Worm (Caenorhabditis elegans) whole organism, L4 larva: Measurements from ENCODE around the gene srab-10.

Experiments used
- Y48G9A.11 ChIP-seq: fragments of 200-800 bp; sonication (Bioruptor generic); IDR thresholded peaks from 2 replicates; pipeline ENCODE4 v1.3.6; 2022; ENCODE audit warnings: missing genetic modification reagents, missing genetic modification characterization, missing compliant biosample characterization
- Y75B8A.6 ChIP-seq: fragments of 200-800 bp; sonication (Bioruptor generic); IDR thresholded peaks from 2 replicates; pipeline ENCODE4 v1.3.6; 2022; ENCODE audit warnings: missing genetic modification reagents, missing genetic modification characterization, missing compliant biosample characterization
- aha-1 ChIP-seq: fragments of 150-350 bp; peaks from one replicate; lab custom pipeline; 2014; ENCODE audit warnings: missing biosample characterization, missing genetic modification characterization
- cey-2 ChIP-seq: sonication (generic microtip); optimal IDR thresholded peaks from 3 replicates; lab custom pipeline; 2017; ENCODE audit warnings: missing genetic modification characterization, mild to moderate bottlenecking, missing compliant biosample characterization, antibody characterized with exemption, borderline replicate concordance; ENCODE audit not compliant: insufficient read depth
- daf-16 ChIP-seq, 3 experiments: sonication (generic microtip); optimal IDR thresholded peaks; 2 replicates each; lab custom pipeline; 2016 to 2017; ENCODE audit warnings: missing genetic modification characterization in 3 of 3, missing genetic modification reagents in 3 of 3, mild to moderate bottlenecking in 2 of 3, missing compliant biosample characterization in 2 of 3, missing biosample characterization in 1 of 3, moderate library complexity in 1 of 3
- dmd-8 ChIP-seq: fragments of 200-800 bp; sonication (Bioruptor generic); IDR thresholded peaks from 2 replicates; pipeline ENCODE4 v1.3.6; 2022; ENCODE audit warnings: missing genetic modification characterization, missing compliant biosample characterization
- dmd-9 ChIP-seq: fragments of 200-800 bp; sonication (Bioruptor generic); IDR thresholded peaks from 2 replicates; pipeline ENCODE4 v1.3.6; 2022; ENCODE audit warnings: missing genetic modification reagents, missing genetic modification characterization, missing compliant biosample characterization
- madf-9 ChIP-seq: fragments of 200-800 bp; sonication (Bioruptor generic); conservative IDR thresholded peaks from 2 replicates; pipeline ENCODE4 v1.3.6; 2022; ENCODE audit warnings: missing genetic modification reagents, missing genetic modification characterization, missing compliant biosample characterization
- nhr-237 ChIP-seq: sonication (generic microtip); optimal IDR thresholded peaks from 2 replicates; lab custom pipeline; 2017; ENCODE audit warnings: missing biosample characterization, missing genetic modification characterization

ce11 chrV:3100527-3100926, 43.9 kb downstream of the srab-10 start:
- no peak for TF ChIP-seq cey-2 (tag; lab: Kevin White, UChicago)
- TF ChIP-seq madf-9 (GFP tag; lab: Robert Waterston, UW): no peak
- no peak for TF ChIP-seq daf-16 (GFP tag; optimal IDR thresholded peaks at IDR 0.05; lab: Kevin White, UChicago)
- no peak for TF ChIP-seq daf-16 (tag; optimal IDR thresholded peaks at IDR 0.05; lab: Kevin White, UChicago)
- TF ChIP-seq aha-1: no peak
- no peak for TF ChIP-seq Y75B8A.6 (GFP tag; lab: Robert Waterston, UW)
- no peak for TF ChIP-seq nhr-237 (tag; lab: Kevin White, UChicago)
- 0 out of 2 replicates have a peak, but pooled peaks have one; percentile 12 for TF ChIP-seq dmd-9 (GFP tag; lab: Robert Waterston, UW)
- no peak for TF ChIP-seq Y48G9A.11 (GFP tag; lab: Robert Waterston, UW)
- TF ChIP-seq dmd-8 (GFP tag; lab: Robert Waterston, UW): no peak
